Fruit fly (Drosophila melanogaster) whole organism, embryonic: Measurements from ENCODE around the gene Mst84Dd.

Experiments
- CG10267 ChIP-seq: fragments of 200-800 bp; sonication (Bioruptor generic); optimal IDR thresholded peaks from 2 replicates; lab custom pipeline; 2018; ENCODE audit warnings: missing biosample characterization, mild to moderate bottlenecking, missing genetic modification characterization, moderate library complexity
- CG10543 ChIP-seq: fragments of 200-800 bp; sonication (Bioruptor generic); optimal IDR thresholded peaks from 3 replicates; lab custom pipeline; 2017; ENCODE audit warnings: missing biosample characterization, mild to moderate bottlenecking, missing genetic modification characterization, moderate library complexity
- CG10959 ChIP-seq: fragments of 200-800 bp; sonication (Bioruptor generic); IDR thresholded peaks from 2 replicates; pipeline ENCODE4 v1.3.6; 2022; ENCODE audit warnings: missing biosample characterization, missing genetic modification characterization
- CG11247 ChIP-seq: fragments of 200-800 bp; sonication (Bioruptor generic); IDR thresholded peaks from 2 replicates; pipeline ENCODE4 v1.3.6; 2022; ENCODE audit warnings: missing biosample characterization, missing genetic modification characterization
- CG12155 ChIP-seq: fragments of 200-800 bp; sonication (Bioruptor generic); optimal IDR thresholded peaks from 3 replicates; lab custom pipeline; 2016; ENCODE audit warnings: missing biosample characterization, missing genetic modification characterization
- CG12299 ChIP-seq: fragments of 200-800 bp; sonication (Bioruptor generic); optimal IDR thresholded peaks from 2 replicates; lab custom pipeline; 2018; ENCODE audit warnings: missing biosample characterization, mild to moderate bottlenecking, missing genetic modification characterization
- CG12769 ChIP-seq: fragments of 200-800 bp; sonication (Bioruptor generic); optimal IDR thresholded peaks from 2 replicates; lab custom pipeline; 2019; ENCODE audit warnings: missing biosample characterization, mild to moderate bottlenecking, missing genetic modification characterization, moderate library complexity
- CG13123 ChIP-seq: fragments of 200-800 bp; sonication (Bioruptor generic); optimal IDR thresholded peaks from 2 replicates; lab custom pipeline; 2016; ENCODE audit warnings: missing biosample characterization, missing genetic modification characterization
- CG13287 ChIP-seq: fragments of 200-800 bp; sonication (Bioruptor generic); IDR thresholded peaks from 2 replicates; pipeline ENCODE4 v1.3.6; 2022; ENCODE audit warnings: missing biosample characterization, missing genetic modification characterization; ENCODE audit not compliant: partially characterized antibody
- CG13624 ChIP-seq: fragments of 200-800 bp; sonication (Bioruptor generic); optimal IDR thresholded peaks from 2 replicates; lab custom pipeline; 2016; ENCODE audit warnings: missing biosample characterization, missing genetic modification characterization
- CG17612 ChIP-seq: fragments of 200-800 bp; sonication (Bioruptor generic); IDR thresholded peaks from 2 replicates; pipeline ENCODE4 v1.3.6; 2022; ENCODE audit warnings: missing biosample characterization, missing genetic modification characterization
- CG17912 ChIP-seq: fragments of 200-800 bp; sonication (Bioruptor generic); optimal IDR thresholded peaks from 2 replicates; lab custom pipeline; 2018; ENCODE audit warnings: missing biosample characterization, mild to moderate bottlenecking, missing genetic modification characterization
- CG2116 ChIP-seq: fragments of 200-800 bp; sonication (Bioruptor generic); optimal IDR thresholded peaks from 3 replicates; lab custom pipeline; 2018; ENCODE audit warnings: missing biosample characterization, mild to moderate bottlenecking, missing genetic modification characterization
- CG30403 ChIP-seq: fragments of 200-800 bp; sonication (Bioruptor generic); optimal IDR thresholded peaks from 3 replicates; lab custom pipeline; 2016; ENCODE audit warnings: missing biosample characterization, missing genetic modification characterization
- CG31441 ChIP-seq: fragments of 200-800 bp; sonication (Bioruptor generic); IDR thresholded peaks from 2 replicates; pipeline ENCODE4 v1.3.6; 2022; ENCODE audit warnings: missing biosample characterization, missing genetic modification characterization
- CG42726 ChIP-seq: fragments of 200-800 bp; sonication (Bioruptor generic); IDR thresholded peaks from 2 replicates; pipeline ENCODE4 v1.3.6; 2022; ENCODE audit warnings: missing biosample characterization, missing genetic modification characterization; ENCODE audit not compliant: partially characterized antibody
- CG4282 ChIP-seq: fragments of 200-800 bp; sonication (Bioruptor generic); optimal IDR thresholded peaks from 2 replicates; lab custom pipeline; 2016; ENCODE audit warnings: missing biosample characterization, missing genetic modification characterization
- CG4404 ChIP-seq: fragments of 200-800 bp; sonication (Bioruptor generic); IDR thresholded peaks from 2 replicates; pipeline ENCODE4 v1.3.6; 2022; ENCODE audit warnings: missing biosample characterization, missing genetic modification characterization
- CG6813 ChIP-seq: fragments of 200-800 bp; sonication (Bioruptor generic); optimal IDR thresholded peaks from 2 replicates; lab custom pipeline; 2017; ENCODE audit warnings: missing biosample characterization, missing genetic modification characterization, mild to moderate bottlenecking, moderate library complexity, missing genetic modification reagents
- CG7271 ChIP-seq: fragments of 200-800 bp; sonication (Bioruptor generic); optimal IDR thresholded peaks from 2 replicates; lab custom pipeline; 2018; ENCODE audit warnings: missing biosample characterization, mild to moderate bottlenecking, missing genetic modification characterization, moderate library complexity
- CG7786 ChIP-seq: fragments of 200-800 bp; sonication (Bioruptor generic); optimal IDR thresholded peaks from 2 replicates; lab custom pipeline; 2016; ENCODE audit warnings: missing biosample characterization, missing genetic modification characterization
- Dll ChIP-seq: fragments of 200-800 bp; sonication (Bioruptor generic); IDR thresholded peaks from 4 replicates; pipeline ENCODE4 v1.3.6; 2022; ENCODE audit warnings: missing biosample characterization, missing genetic modification characterization; ENCODE audit not compliant: partially characterized antibody
- Dref ChIP-seq: fragments of 200-800 bp; sonication (Bioruptor generic); IDR thresholded peaks from 2 replicates; pipeline ENCODE4 v1.3.6; 2022; ENCODE audit warnings: missing biosample characterization, missing genetic modification characterization
- E2f2 ChIP-seq: fragments of 200-800 bp; sonication (Bioruptor generic); IDR thresholded peaks from 2 replicates; pipeline ENCODE4 v1.3.6; 2022; ENCODE audit warnings: missing biosample characterization, missing genetic modification characterization
- Ets65A ChIP-seq: fragments of 200-800 bp; sonication (Bioruptor generic); peaks from one replicate; lab custom pipeline; 2016; ENCODE audit warnings: missing biosample characterization, missing genetic modification characterization
- Ets97D ChIP-seq: fragments of 200-800 bp; sonication (Bioruptor generic); optimal IDR thresholded peaks from 3 replicates; lab custom pipeline; 2016; ENCODE audit warnings: missing biosample characterization, missing genetic modification characterization
- GATAe ChIP-seq: fragments of 200-800 bp; sonication (Bioruptor generic); conservative IDR thresholded peaks from 2 replicates; pipeline ENCODE4 v1.3.6; 2022; ENCODE audit warnings: missing biosample characterization, missing genetic modification characterization
- Gug ChIP-seq: fragments of 200-800 bp; sonication (Bioruptor generic); IDR thresholded peaks from 4 replicates; pipeline ENCODE4 v1.3.6; 2022; ENCODE audit warnings: missing biosample characterization, missing genetic modification characterization
- Hr39 ChIP-seq: fragments of >200 bp; optimal IDR thresholded peaks from 2 replicates; lab custom pipeline; 2017
- Jarid2 ChIP-seq: fragments of 200-800 bp; sonication (Bioruptor generic); optimal IDR thresholded peaks from 3 replicates; lab custom pipeline; 2017; ENCODE audit warnings: mild to moderate bottlenecking, missing biosample characterization, missing genetic modification reagents, missing genetic modification characterization
- MTF-1 ChIP-seq: fragments of 200-800 bp; sonication (Bioruptor generic); optimal IDR thresholded peaks from 2 replicates; lab custom pipeline; 2018; ENCODE audit warnings: missing biosample characterization, mild to moderate bottlenecking, missing genetic modification characterization, borderline replicate concordance
- Myb ChIP-seq: fragments of 200-800 bp; sonication (Bioruptor generic); optimal IDR thresholded peaks from 2 replicates; lab custom pipeline; 2016; ENCODE audit warnings: missing biosample characterization, missing genetic modification characterization
- Nf-YA ChIP-seq: fragments of 200-800 bp; sonication (Bioruptor generic); IDR thresholded peaks from 2 replicates; pipeline ENCODE4 v1.3.6; 2022; ENCODE audit warnings: missing biosample characterization, missing genetic modification characterization
- Side ChIP-seq: fragments of 200-800 bp; sonication (Bioruptor generic); optimal IDR thresholded peaks from 2 replicates; lab custom pipeline; 2016; ENCODE audit warnings: missing biosample characterization, missing genetic modification characterization
- Sry-β ChIP-seq: fragments of 200-800 bp; sonication (Bioruptor generic); optimal IDR thresholded peaks from 2 replicates; lab custom pipeline; 2018; ENCODE audit warnings: missing biosample characterization, mild to moderate bottlenecking, missing genetic modification characterization, moderate library complexity
- Usf ChIP-seq: fragments of 200-800 bp; sonication (Bioruptor generic); optimal IDR thresholded peaks from 2 replicates; lab custom pipeline; 2017; ENCODE audit warnings: missing genotype, missing biosample characterization, missing genetic modification characterization
- aop ChIP-seq: fragments of 200-800 bp; sonication (Bioruptor generic); IDR thresholded peaks from 2 replicates; pipeline ENCODE4 v1.3.6; 2022; ENCODE audit warnings: missing biosample characterization, missing genetic modification characterization
- btn ChIP-seq: fragments of 200-800 bp; sonication (Bioruptor generic); optimal IDR thresholded peaks from 2 replicates; lab custom pipeline; 2016; ENCODE audit warnings: missing biosample characterization, missing genetic modification characterization
- dimm ChIP-seq: fragments of 200-800 bp; sonication (Bioruptor generic); IDR thresholded peaks from 2 replicates; pipeline ENCODE4 v1.3.6; 2022; ENCODE audit warnings: missing biosample characterization, missing genetic modification characterization
- fru ChIP-seq: fragments of >200 bp; optimal IDR thresholded peaks from 2 replicates; lab custom pipeline; 2017
- fu2 ChIP-seq: fragments of 200-800 bp; sonication (Bioruptor generic); optimal IDR thresholded peaks from 2 replicates; lab custom pipeline; 2016; ENCODE audit warnings: missing biosample characterization, missing genetic modification characterization
- lmd ChIP-seq: fragments of 200-800 bp; sonication (Bioruptor generic); IDR thresholded peaks from 2 replicates; pipeline ENCODE4 v1.3.6; 2022; ENCODE audit warnings: missing biosample characterization, missing genetic modification characterization
- pfk ChIP-seq: fragments of 200-800 bp; sonication (Bioruptor generic); optimal IDR thresholded peaks from 2 replicates; lab custom pipeline; 2018; ENCODE audit warnings: missing biosample characterization, mild to moderate bottlenecking, missing genetic modification characterization, moderate library complexity
- ro ChIP-seq: fragments of 200-800 bp; sonication (Bioruptor generic); IDR thresholded peaks from 2 replicates; pipeline ENCODE4 v1.3.6; 2022; ENCODE audit warnings: missing biosample characterization, missing genetic modification characterization
- seq ChIP-seq: fragments of 200-800 bp; sonication (Bioruptor generic); IDR thresholded peaks from 2 replicates; pipeline ENCODE4 v1.3.6; 2022; ENCODE audit warnings: missing biosample characterization, missing genetic modification characterization
- slbo ChIP-seq: fragments of 200-800 bp; sonication (Bioruptor generic); IDR thresholded peaks from 2 replicates; pipeline ENCODE4 v1.3.6; 2022; ENCODE audit warnings: missing biosample characterization, missing genetic modification characterization
- ssp ChIP-seq: fragments of 200-800 bp; sonication (Bioruptor generic); IDR thresholded peaks from 2 replicates; pipeline ENCODE4 v1.3.6; 2022; ENCODE audit warnings: missing biosample characterization, missing genetic modification characterization
- tio ChIP-seq: fragments of 200-800 bp; sonication (Bioruptor generic); optimal IDR thresholded peaks from 2 replicates; lab custom pipeline; 2017; ENCODE audit warnings: missing biosample characterization, missing genetic modification characterization, inconsistent platforms
- trh ChIP-seq: fragments of 200-800 bp; sonication (Bioruptor generic); optimal IDR thresholded peaks from 2 replicates; lab custom pipeline; 2016; ENCODE audit warnings: missing biosample characterization, missing genetic modification characterization
- ttk ChIP-seq: fragments of 200-800 bp; sonication (Bioruptor generic); IDR thresholded peaks from 2 replicates; pipeline ENCODE4 v2.1.2; 2022; ENCODE audit warnings: missing biosample characterization, missing genetic modification characterization
- tup ChIP-seq: fragments of 200-800 bp; sonication (Bioruptor generic); optimal IDR thresholded peaks from 2 replicates; lab custom pipeline; 2016; ENCODE audit warnings: missing biosample characterization, mild to moderate bottlenecking, missing genetic modification characterization, moderate library complexity
- vvl ChIP-seq: fragments of 200-800 bp; sonication (Bioruptor generic); IDR thresholded peaks from 2 replicates; pipeline ENCODE4 v1.3.6; 2022; ENCODE audit warnings: missing biosample characterization, missing genetic modification characterization

The Mst84Dd gene

DNA sequence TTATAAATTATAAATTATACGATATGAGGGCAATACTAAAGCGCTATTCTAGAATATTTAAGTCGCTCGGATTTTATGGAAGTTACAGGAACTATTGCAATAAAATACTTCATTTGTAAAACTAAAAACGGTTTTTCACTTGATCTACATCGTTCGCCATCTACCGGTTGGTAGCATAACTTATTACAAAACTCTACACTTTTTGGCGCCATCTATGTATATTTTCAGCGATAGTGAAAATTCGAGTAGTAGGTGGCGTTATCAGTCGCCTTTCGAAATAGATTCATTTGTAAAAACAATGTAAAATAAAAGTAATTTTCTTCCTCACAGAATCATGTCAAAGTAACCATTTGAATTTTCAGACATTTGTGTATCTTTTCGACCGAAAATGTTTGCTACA lies 17.1 kb downstream of the Mst84Dd start, which contains the start of gene nxf4 (continued):
- TF ChIP-seq CG11247, result peak; percentile 85
- peak; percentile 43; the same call in 1 of the 2 replicates for TF ChIP-seq CG4404 (GFP tag; lab: Robert Waterston, UW)
- peak; percentile 47; the same call in 1 of the 2 replicates for TF ChIP-seq CG31441 (GFP tag; lab: Robert Waterston, UW)
- TF ChIP-seq Jarid2, result peak; percentile 22
- peak; percentile 68 for TF ChIP-seq CG12155
- peak; percentile 83 for TF ChIP-seq CG42726 (GFP tag; lab: Robert Waterston, UW)
- peak; percentile 66; the same call in 1 of the 2 replicates for TF ChIP-seq vvl
- TF ChIP-seq Nf-YA (GFP tag; lab: Robert Waterston, UW), result peak; percentile 56
- TF ChIP-seq CG12769 (tag; lab: Kevin White, UChicago), result peak; percentile 60
- TF ChIP-seq Side (GFP tag; lab: Kevin White, UChicago), result peak; percentile 81
- TF ChIP-seq Dref (GFP tag; lab: Robert Waterston, UW), result 0 out of 2 replicates have a peak, but pooled peaks have one; percentile 29
- TF ChIP-seq ttk, result peak; percentile 59; the same call in 1 of the 2 replicates
- peak; percentile 32 for TF ChIP-seq CG4282 (GFP tag; lab: Kevin White, UChicago)
- peak; percentile 35 for TF ChIP-seq CG13123 (GFP tag; lab: Kevin White, UChicago)
- 0 out of 2 replicates have a peak, but pooled peaks have one; percentile 39 for TF ChIP-seq CG17612 (GFP tag; lab: Robert Waterston, UW)
- 0 out of 2 replicates have a peak, but pooled peaks have one; percentile 32 for TF ChIP-seq GATAe (GFP tag; lab: Robert Waterston, UW)
- peak; percentile 89 for TF ChIP-seq slbo (GFP tag; lab: Robert Waterston, UW)
- TF ChIP-seq CG7271 (tag; lab: Kevin White, UChicago), result peak; percentile 38
- TF ChIP-seq CG12299, result no peak
- peak; percentile 50 for TF ChIP-seq CG7786 (GFP tag; lab: Kevin White, UChicago)
- peak; percentile 99 for TF ChIP-seq Ets65A (GFP tag; lab: Kevin White, UChicago)
- TF ChIP-seq Sry-β (GFP tag; lab: Kevin White, UChicago), result peak; percentile 0
- no peak for TF ChIP-seq pfk (GFP tag; lab: Kevin White, UChicago)
- peak; percentile 75 for TF ChIP-seq CG13624
- peak; percentile 54 for TF ChIP-seq tio (GFP tag; lab: Kevin White, UChicago)
- TF ChIP-seq Myb, result peak; percentile 78
- TF ChIP-seq CG10543 (GFP tag; lab: Kevin White, UChicago), result no peak
- TF ChIP-seq Hr39, result no peak
- no peak for TF ChIP-seq dimm (GFP tag; lab: Robert Waterston, UW)
- peak; percentile 84 for TF ChIP-seq CG30403 (GFP tag; lab: Kevin White, UChicago)
- TF ChIP-seq Usf (GFP tag; lab: Kevin White, UChicago), result no peak
- peak; percentile 33; the same call in 1 of the 2 replicates for TF ChIP-seq CG13287
- TF ChIP-seq tup, result no peak
- TF ChIP-seq ssp, result peak; percentile 51; the same call in 1 of the 2 replicates
- peak; percentile 34 for TF ChIP-seq CG2116 (GFP tag; lab: Kevin White, UChicago)
- peak; percentile 62 for TF ChIP-seq CG10267 (tag; lab: Kevin White, UChicago)
- TF ChIP-seq Dll (GFP tag; lab: Robert Waterston, UW), result no peak
- peak; percentile 52; the same call in 1 of the 4 replicates for TF ChIP-seq Gug (GFP tag; lab: Robert Waterston, UW)
- 0 out of 2 replicates have a peak, but pooled peaks have one; percentile 33 for TF ChIP-seq aop (GFP tag; lab: Robert Waterston, UW)
- TF ChIP-seq E2f2 (GFP tag; lab: Robert Waterston, UW), result peak; percentile 31; the same call in 1 of the 2 replicates
- peak; percentile 73 for TF ChIP-seq CG17912 (GFP tag; lab: Kevin White, UChicago)
- TF ChIP-seq btn, result peak; percentile 59
- TF ChIP-seq trh, result peak; percentile 68
- no peak for TF ChIP-seq fru (lab: Kevin White, UChicago)
- peak; percentile 76 for TF ChIP-seq CG10959
- peak; percentile 41 for TF ChIP-seq MTF-1 (GFP tag; lab: Kevin White, UChicago)
- peak; percentile 62 for TF ChIP-seq fu2 (GFP tag; lab: Kevin White, UChicago)
- TF ChIP-seq Ets97D (GFP tag; lab: Kevin White, UChicago), result peak; percentile 17
- peak; percentile 81 for TF ChIP-seq lmd (GFP tag; lab: Robert Waterston, UW)
- no peak for TF ChIP-seq seq
- no peak for TF ChIP-seq ro (GFP tag; lab: Robert Waterston, UW)
- no peak for TF ChIP-seq CG6813 (GFP tag; lab: Kevin White, UChicago)
